Fruit fly (Drosophila melanogaster): Measurements from ENCODE around the gene slp2.
A peak's percentile ranks its signal among the peaks of the same experiment; 100 is the strongest.

Gene slp2

DNA sequence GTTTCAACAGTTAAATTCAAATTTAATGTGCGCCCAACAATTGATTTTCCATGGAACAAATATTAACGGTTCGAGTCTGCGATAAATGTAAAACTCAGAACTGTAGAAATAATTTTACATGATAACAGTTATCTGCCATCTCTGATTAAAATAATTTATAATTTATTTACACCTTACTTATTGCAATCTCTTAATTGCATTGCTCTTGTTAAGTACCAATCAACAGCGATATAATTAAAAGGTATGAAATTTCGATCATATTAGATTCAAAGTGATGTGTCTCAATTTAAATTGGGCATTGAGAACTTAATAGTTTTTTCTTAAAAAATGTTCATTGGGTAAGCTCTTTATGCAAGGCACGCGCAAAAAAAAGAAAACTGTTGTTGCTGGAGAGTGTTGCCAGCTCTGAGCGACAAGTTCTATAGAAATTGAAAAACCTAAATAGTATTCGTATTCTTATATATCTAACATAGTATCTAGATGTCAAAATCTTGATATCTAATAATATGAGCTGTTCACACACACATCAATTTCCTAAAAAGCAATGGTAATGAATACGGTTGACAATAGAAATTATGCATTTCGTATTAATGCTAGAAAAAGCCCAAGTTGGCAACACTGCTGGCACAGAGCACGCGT, 33.7 kb upstream of the slp2 start (continued):
- TF ChIP-seq CG32772 (GFP tag; IDR thresholded peaks at IDR 0.05) (0 out of 2 replicates have a peak, but pooled peaks have one; percentile 54), gem (tag; optimal IDR thresholded peaks at IDR 0.05) (peak; percentile 86), ewg (GFP tag; optimal IDR thresholded peaks at IDR 0.05) (peak; percentile 71), CG6175 (GFP tag; IDR thresholded peaks at IDR 0.05) (peak; percentile 69; the same call in 1 of the 3 replicates), stwl (tag; optimal IDR thresholded peaks at IDR 0.05) (no peak), amos (GFP tag; IDR thresholded peaks at IDR 0.05; ENCODE audit: partially characterized antibody) (peak; percentile 32; the same call in 1 of the 2 replicates), chm (GFP tag; IDR thresholded peaks at IDR 0.05) (peak; percentile 52; the same call in 1 of the 2 replicates), Dref (GFP tag; IDR thresholded peaks at IDR 0.05) (peak; percentile 21; the same call in 1 of the 2 replicates), vfl (GFP tag; optimal IDR thresholded peaks at IDR 0.05) (peak; percentile 51), schlank (tag; optimal IDR thresholded peaks at IDR 0.05) (peak; percentile 56), BEAF-32 (GFP tag; optimal IDR thresholded peaks at IDR 0.05) (peak; percentile 35), CG11723 (GFP tag; optimal IDR thresholded peaks at IDR 0.05) (no peak), Ssrp (tag; optimal IDR thresholded peaks at IDR 0.05) (peak; percentile 59), abd-A (tag; optimal IDR thresholded peaks at IDR 0.05) (no peak), CG1602 (GFP tag; optimal IDR thresholded peaks at IDR 0.05) (peak; percentile 74), run (tag; optimal IDR thresholded peaks at IDR 0.05) (peak; percentile 0), tap (tag; optimal IDR thresholded peaks at IDR 0.05) (peak; percentile 82), ftz-f1 (GFP tag; optimal IDR thresholded peaks at IDR 0.05) (no peak), cg (GFP tag; optimal IDR thresholded peaks at IDR 0.05) (no peak), slbo (GFP tag; IDR thresholded peaks at IDR 0.05) (peak; percentile 77), bowl (GFP tag; IDR thresholded peaks at IDR 0.05) (peak; percentile 73; the same call in 1 of the 2 replicates), Xrp1 (GFP tag; IDR thresholded peaks at IDR 0.05) (peak; percentile 68), CG1792 (GFP tag; optimal IDR thresholded peaks at IDR 0.05) (peak; percentile 13), lilli (GFP tag; optimal IDR thresholded peaks at IDR 0.05) (peak; percentile 79), Mad (GFP tag; optimal IDR thresholded peaks at IDR 0.05) (peak; percentile 10), CG13894 (tag; optimal IDR thresholded peaks at IDR 0.05) (no peak), CG42726 (GFP tag; IDR thresholded peaks at IDR 0.05; ENCODE audit: partially characterized antibody) (no peak), CG18476 (GFP tag; optimal IDR thresholded peaks at IDR 0.05) (peak; percentile 70), CG8765 (GFP tag; IDR thresholded peaks at IDR 0.05) (no peak), CG11085 (GFP tag; IDR thresholded peaks at IDR 0.05) (peak; percentile 65), CG5180 (GFP tag; optimal IDR thresholded peaks at IDR 0.05) (no peak), ems (GFP tag; optimal IDR thresholded peaks at IDR 0.05) (peak; percentile 65), lov (optimal IDR thresholded peaks at IDR 0.05) (no peak), lov (GFP tag; IDR thresholded peaks at IDR 0.05) (0 out of 3 replicates have a peak, but pooled peaks have one; percentile 24), CG15011 (GFP tag; optimal IDR thresholded peaks at IDR 0.05) (peak; percentile 11), Sry-δ (GFP tag; optimal IDR thresholded peaks at IDR 0.05) (peak; percentile 11), Pdp1 (GFP tag; optimal IDR thresholded peaks at IDR 0.05) (peak; percentile 26 to 94), Dbx (GFP tag; IDR thresholded peaks at IDR 0.05) (peak; percentile 83), Fer2 (tag; optimal IDR thresholded peaks at IDR 0.05) (peak; percentile 65), Fer3 (tag; optimal IDR thresholded peaks at IDR 0.05) (peak; percentile 80), lbe (GFP tag; optimal IDR thresholded peaks at IDR 0.05) (no peak), D (optimal IDR thresholded peaks at IDR 0.05) (no peak), D (GFP tag; optimal IDR thresholded peaks at IDR 0.05) (peak; percentile 12), Ada2b (GFP tag; IDR thresholded peaks at IDR 0.05) (peak; percentile 57), CG8089 (GFP tag; optimal IDR thresholded peaks at IDR 0.05) (no peak), CG13296 (GFP tag; optimal IDR thresholded peaks at IDR 0.05) (peak; percentile 17), CG17361 (GFP tag; IDR thresholded peaks at IDR 0.05) (peak; percentile 32; the same call in 1 of the 3 replicates), maf-S (GFP tag; optimal IDR thresholded peaks at IDR 0.05) (no peak), CG8359 (GFP tag; optimal IDR thresholded peaks at IDR 0.05; ENCODE audit: borderline replicate concordance) (peak; percentile 3)
